Fruit fly (Drosophila melanogaster): Measurements from ENCODE around the gene Fur1.

The Fur1 gene

DNA sequence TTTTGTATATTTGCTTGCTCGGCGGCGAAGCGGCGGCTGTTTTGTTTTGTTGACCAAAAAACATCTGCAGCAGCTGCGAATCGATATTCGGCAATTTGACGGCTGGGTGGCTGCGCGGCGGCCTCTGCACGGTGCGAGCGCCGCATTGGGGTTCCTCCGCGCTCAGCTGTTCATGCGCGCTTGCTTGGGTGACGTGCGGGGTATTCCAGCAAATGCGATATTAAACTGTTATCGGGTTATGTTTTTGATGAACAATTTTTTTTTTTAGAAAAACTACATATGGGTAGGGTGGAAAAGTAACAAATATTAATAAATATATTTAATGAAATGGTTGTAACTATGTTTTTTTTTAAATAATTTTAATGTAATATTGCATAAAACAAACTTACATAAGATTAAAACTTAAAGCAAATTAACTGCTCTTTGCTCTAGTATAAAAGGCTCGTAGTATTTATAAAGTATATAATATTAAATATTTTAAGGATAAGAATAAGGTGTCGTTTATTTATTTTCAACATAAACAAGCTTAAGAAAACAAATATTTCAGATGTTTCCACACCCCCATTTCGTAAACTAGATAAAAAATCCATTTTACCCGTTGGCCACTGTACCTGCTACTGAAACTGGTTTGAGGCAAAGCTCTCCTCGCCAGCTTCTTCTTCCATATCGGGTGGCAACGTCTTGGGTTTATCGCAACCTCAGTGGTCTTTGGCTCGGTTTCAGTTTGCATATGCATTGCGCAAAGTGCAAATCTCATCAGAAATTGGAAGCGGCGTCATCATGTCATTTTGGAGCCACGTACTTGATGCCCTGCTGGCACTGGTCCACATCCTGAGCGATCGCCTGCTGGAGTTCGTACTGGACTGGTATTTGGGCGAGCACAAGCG, 18.2 kb upstream of the Fur1 start, which contains the start of the genes Gnpat and CG5112 (continued):
- TF ChIP-seq GATAe (GFP tag; conservative IDR thresholded peaks at IDR 0.05), result no peak; the same call in 1 of the 2 replicates
- TF ChIP-seq tgo (GFP tag; IDR thresholded peaks at IDR 0.05), result peak; percentile 61
- peak; percentile 44 for TF ChIP-seq E2f2 (GFP tag; IDR thresholded peaks at IDR 0.05)
- TF ChIP-seq repo (GFP tag; optimal IDR thresholded peaks at IDR 0.05), result peak; percentile 60
- TF ChIP-seq vvl (GFP tag; IDR thresholded peaks at IDR 0.05), result peak; percentile 78
- TF ChIP-seq al (GFP tag; IDR thresholded peaks at IDR 0.05), result peak; percentile 41; the same call in 1 of the 2 replicates
- no peak for TF ChIP-seq kni (GFP tag; optimal IDR thresholded peaks at IDR 0.05)
- peak; percentile 76 for TF ChIP-seq CG15514 (GFP tag; optimal IDR thresholded peaks at IDR 0.05)
- TF ChIP-seq CG7963 (GFP tag; IDR thresholded peaks at IDR 0.05; ENCODE audit: partially characterized antibody), result peak; percentile 73
- TF ChIP-seq CG3281 (GFP tag; optimal IDR thresholded peaks at IDR 0.05), result peak; percentile 23
- no peak for TF ChIP-seq corto (GFP tag; optimal IDR thresholded peaks at IDR 0.05)
- TF ChIP-seq CG1832 (GFP tag; optimal IDR thresholded peaks at IDR 0.05), result no peak
- peak; percentile 77 for TF ChIP-seq gem (tag; optimal IDR thresholded peaks at IDR 0.05)
- TF ChIP-seq en (GFP tag; optimal IDR thresholded peaks at IDR 0.05), result no peak
- TF ChIP-seq aop (GFP tag; IDR thresholded peaks at IDR 0.05), result no peak
- TF ChIP-seq CG4730 (GFP tag; IDR thresholded peaks at IDR 0.05), result peak; percentile 38; the same call in 1 of the 2 replicates
- TF ChIP-seq Eip74EF (GFP tag; optimal IDR thresholded peaks at IDR 0.05), result no peak
- TF ChIP-seq CG15696 (tag; optimal IDR thresholded peaks at IDR 0.05), result peak; percentile 71
- TF ChIP-seq ci (GFP tag; IDR thresholded peaks at IDR 0.05), result peak; percentile 92
- TF ChIP-seq her (GFP tag; optimal IDR thresholded peaks at IDR 0.05), result peak; percentile 76
- no peak; the same call in 2 of the 3 replicates for TF ChIP-seq jigr1 (GFP tag; IDR thresholded peaks at IDR 0.05)
- no peak for TF ChIP-seq cwo (GFP tag; optimal IDR thresholded peaks at IDR 0.05)
- no peak for TF ChIP-seq run (tag; optimal IDR thresholded peaks at IDR 0.05)
- TF ChIP-seq Dfd (GFP tag; optimal IDR thresholded peaks at IDR 0.05), result peak in 1 of 2 experiments; percentile 12
- TF ChIP-seq CG17328 (GFP tag; IDR thresholded peaks at IDR 0.05), result peak; percentile 61
- peak; percentile 37 for TF ChIP-seq CG10979 (tag; optimal IDR thresholded peaks at IDR 0.05)
- peak; percentile 51; the same call in 1 of the 2 replicates for TF ChIP-seq peb (GFP tag; IDR thresholded peaks at IDR 0.05)
- TF ChIP-seq CG31441 (GFP tag; IDR thresholded peaks at IDR 0.05), result 0 out of 2 replicates have a peak, but pooled peaks have one; percentile 40
- peak; percentile 47 for TF ChIP-seq CG12744 (GFP tag; optimal IDR thresholded peaks at IDR 0.05)
- TF ChIP-seq CG11723 (GFP tag; optimal IDR thresholded peaks at IDR 0.05), result no peak
- peak; percentile 83 for TF ChIP-seq CG32532 (GFP tag; IDR thresholded peaks at IDR 0.05)
- no peak for TF ChIP-seq CG31388 (GFP tag; optimal IDR thresholded peaks at IDR 0.05)
- no peak for TF ChIP-seq CG12071 (GFP tag; optimal IDR thresholded peaks at IDR 0.05)
- peak; percentile 74 for TF ChIP-seq gro (GFP tag; optimal IDR thresholded peaks at IDR 0.05)
- TF ChIP-seq Doc2 (GFP tag; IDR thresholded peaks at IDR 0.05), result no peak
- TF ChIP-seq Blimp-1 (GFP tag; optimal IDR thresholded peaks at IDR 0.05), result peak; percentile 37
- TF ChIP-seq hkb (optimal IDR thresholded peaks at IDR 0.05), result no peak
- TF ChIP-seq hkb (GFP tag; IDR thresholded peaks at IDR 0.05), result peak; percentile 11; the same call in 1 of the 2 replicates
- no peak for TF ChIP-seq ATbp (GFP tag; optimal IDR thresholded peaks at IDR 0.05)
- peak; percentile 14 for TF ChIP-seq vfl (GFP tag; optimal IDR thresholded peaks at IDR 0.05)
- no peak for TF ChIP-seq ab (GFP tag; optimal IDR thresholded peaks at IDR 0.05)
- no peak for TF ChIP-seq Oli (tag; optimal IDR thresholded peaks at IDR 0.05)
- peak; percentile 19 for TF ChIP-seq CG10431 (GFP tag; optimal IDR thresholded peaks at IDR 0.05)
- TF ChIP-seq CG17568 (GFP tag; optimal IDR thresholded peaks at IDR 0.05), result no peak
- no peak for TF ChIP-seq hb (GFP tag; IDR thresholded peaks at IDR 0.05; ENCODE audit: partially characterized antibody)
- TF ChIP-seq CG7987 (GFP tag; optimal IDR thresholded peaks at IDR 0.05), result peak; percentile 36
- TF ChIP-seq eyg (GFP tag; optimal IDR thresholded peaks at IDR 0.05), result peak; percentile 42
- TF ChIP-seq YL-1 (GFP tag; optimal IDR thresholded peaks at IDR 0.05), result peak; percentile 1
